Worm (Caenorhabditis elegans): ENCODE results near the gene srg-7.

- TF ChIP-seq F49E8.2 (tag; optimal IDR thresholded peaks at IDR 0.05; ENCODE audit: borderline replicate concordance) (no peak), lin-13 (GFP tag; optimal IDR thresholded peaks at IDR 0.05) (no peak), nhr-111 (GFP tag; optimal IDR thresholded peaks at IDR 0.05) (no peak), nhr-28 (tag; optimal IDR thresholded peaks at IDR 0.05) (no peak), unc-62 (GFP tag; optimal IDR thresholded peaks at IDR 0.05 in 1 of 2) (no peak), unc-62 (tag; optimal IDR thresholded peaks at IDR 0.05) (no peak), pqm-1 (tag; optimal IDR thresholded peaks at IDR 0.05) (no peak), ama-1 (optimal IDR thresholded peaks at IDR 0.05) (no peak), F37D6.2 (tag; optimal IDR thresholded peaks at IDR 0.05) (no peak), ceh-28 (tag; optimal IDR thresholded peaks at IDR 0.05) (no peak), Y48G9A.11 (GFP tag; IDR thresholded peaks at IDR 0.05) (no peak), ztf-11 (tag; optimal IDR thresholded peaks at IDR 0.05) (no peak), gei-8 (GFP tag; optimal IDR thresholded peaks at IDR 0.05) (no peak)
Observed at ce11 chrIII:6256675-6257074, 11.3 kb downstream of the srg-7 start, which contains the start of gene srg-9.
